Worm (Caenorhabditis elegans) whole organism, mixed stage, embryonic: Measurements from ENCODE around the gene math-38.

Experiments used
- M03D4.4 ChIP-seq: sonication (generic microtip); optimal IDR thresholded peaks from 2 replicates; lab custom pipeline; 2017; ENCODE audit warnings: mild to moderate bottlenecking, missing genetic modification characterization, missing compliant biosample characterization
- bed-3 ChIP-seq: fragments of 200-800 bp; sonication (Bioruptor generic); optimal IDR thresholded peaks from 3 replicates; lab custom pipeline; 2018; ENCODE audit warnings: mild to moderate bottlenecking, missing genetic modification characterization, moderate library complexity, missing compliant biosample characterization
- blmp-1 ChIP-seq: fragments of 150-350 bp; optimal IDR thresholded peaks from 2 replicates; lab custom pipeline; 2014; ENCODE audit warnings: missing biosample characterization, missing genetic modification characterization
- ceh-39 ChIP-seq: fragments of 150-350 bp; optimal IDR thresholded peaks from 2 replicates; lab custom pipeline; 2014; ENCODE audit warnings: missing biosample characterization, missing genetic modification characterization
- ceh-43 ChIP-seq: fragments of 200-800 bp; sonication (Bioruptor generic); optimal IDR thresholded peaks from 2 replicates; lab custom pipeline; 2018; ENCODE audit warnings: mild to moderate bottlenecking, missing genetic modification characterization, moderate library complexity, missing compliant biosample characterization
- ceh-83 ChIP-seq: fragments of 200-800 bp; sonication (Bioruptor generic); optimal IDR thresholded peaks from 2 replicates; lab custom pipeline; 2018; ENCODE audit warnings: mild to moderate bottlenecking, missing genetic modification characterization, missing compliant biosample characterization
- cnd-1 ChIP-seq: fragments of 200-800 bp; sonication (Bioruptor generic); optimal IDR thresholded peaks from 2 replicates; lab custom pipeline; 2018; ENCODE audit warnings: mild to moderate bottlenecking, missing genetic modification characterization, missing compliant biosample characterization
- drap-1 ChIP-seq: fragments of 200-800 bp; sonication (Bioruptor generic); optimal IDR thresholded peaks from 3 replicates; lab custom pipeline; 2018; ENCODE audit warnings: mild to moderate bottlenecking, missing genetic modification characterization, missing compliant biosample characterization
- elt-1 ChIP-seq: sonication (generic microtip); optimal IDR thresholded peaks from 2 replicates; lab custom pipeline; 2017; ENCODE audit warnings: missing genetic modification characterization, mild to moderate bottlenecking, missing compliant biosample characterization, antibody characterized with exemption, moderate library complexity, borderline replicate concordance; ENCODE audit not compliant: insufficient read depth
- elt-3 ChIP-seq: fragments of 150-350 bp; optimal IDR thresholded peaks from 2 replicates; lab custom pipeline; 2014; ENCODE audit warnings: missing biosample characterization, missing genetic modification characterization
- flh-1 ChIP-seq: fragments of 200-800 bp; sonication (Bioruptor generic); optimal IDR thresholded peaks from 2 replicates; lab custom pipeline; 2018; ENCODE audit warnings: mild to moderate bottlenecking, missing genetic modification characterization, moderate library complexity, missing compliant biosample characterization
- hlh-1 ChIP-seq: fragments of 150-350 bp; optimal IDR thresholded peaks from 2 replicates; lab custom pipeline; 2014; ENCODE audit warnings: missing biosample characterization, missing genetic modification reagents, missing genetic modification characterization
- lin-32 ChIP-seq: fragments of 200-800 bp; sonication (Bioruptor generic); optimal IDR thresholded peaks from 2 replicates; lab custom pipeline; 2018; ENCODE audit warnings: mild to moderate bottlenecking, missing genetic modification characterization, missing compliant biosample characterization
- mab-5 ChIP-seq: fragments of 150-350 bp; optimal IDR thresholded peaks from 2 replicates; lab custom pipeline; 2014; ENCODE audit warnings: missing biosample characterization, missing genetic modification characterization
- mep-1 ChIP-seq: fragments of 150-350 bp; optimal IDR thresholded peaks from 2 replicates; lab custom pipeline; 2017; ENCODE audit warnings: missing biosample characterization, missing genetic modification reagents, missing genetic modification characterization, inconsistent platforms
- mls-2 ChIP-seq: sonication (generic microtip); optimal IDR thresholded peaks from 2 replicates; lab custom pipeline; 2016; ENCODE audit warnings: mild to moderate bottlenecking, missing genetic modification characterization, moderate library complexity, missing compliant biosample characterization
- nhr-12 ChIP-seq: fragments of 150-350 bp; optimal IDR thresholded peaks from 2 replicates; lab custom pipeline; 2014; ENCODE audit warnings: missing biosample characterization, missing genetic modification characterization
- nhr-28 ChIP-seq: fragments of 150-350 bp; optimal IDR thresholded peaks from 2 replicates; lab custom pipeline; 2014; ENCODE audit warnings: missing biosample characterization, missing genetic modification characterization
- nhr-76 ChIP-seq: sonication (generic microtip); optimal IDR thresholded peaks from 2 replicates; lab custom pipeline; 2017; ENCODE audit warnings: missing biosample characterization, missing genetic modification characterization
- pha-4 ChIP-seq: fragments of 150-350 bp; optimal IDR thresholded peaks from 2 replicates; lab custom pipeline; 2018; ENCODE audit warnings: missing biosample characterization, missing genetic modification reagents, missing genetic modification characterization
- sem-2 ChIP-seq: fragments of 200-800 bp; sonication (Bioruptor generic); optimal IDR thresholded peaks from 2 replicates; lab custom pipeline; 2018; ENCODE audit warnings: mild to moderate bottlenecking, missing genetic modification characterization, missing compliant biosample characterization
- snpc-4 ChIP-seq: fragments of 150-350 bp; optimal IDR thresholded peaks from 2 replicates; lab custom pipeline; 2014; ENCODE audit warnings: missing biosample characterization, missing genetic modification characterization
- sptf-1 ChIP-seq: sonication (generic microtip); optimal IDR thresholded peaks from 2 replicates; lab custom pipeline; 2017; ENCODE audit warnings: mild to moderate bottlenecking, missing genetic modification characterization, moderate library complexity, missing compliant biosample characterization
- tbx-8 ChIP-seq: fragments of 200-800 bp; sonication (Bioruptor generic); optimal IDR thresholded peaks from 2 replicates; lab custom pipeline; 2018; ENCODE audit warnings: mild to moderate bottlenecking, missing genetic modification characterization, moderate library complexity, missing compliant biosample characterization
- unc-120 ChIP-seq: sonication (generic microtip); optimal IDR thresholded peaks from 2 replicates; lab custom pipeline; 2017; ENCODE audit warnings: missing genetic modification characterization, missing compliant biosample characterization; ENCODE audit not compliant: poor library complexity, severe bottlenecking
- unc-39 ChIP-seq: fragments of 150-350 bp; optimal IDR thresholded peaks from 2 replicates; lab custom pipeline; 2014; ENCODE audit warnings: missing biosample characterization, missing genetic modification characterization
- unc-62 ChIP-seq: fragments of 150-350 bp; optimal IDR thresholded peaks from 2 replicates; lab custom pipeline; 2014; ENCODE audit warnings: missing biosample characterization, missing genetic modification reagents, missing genetic modification characterization
- ztf-11 ChIP-seq: fragments of 150-350 bp; optimal IDR thresholded peaks from 2 replicates; lab custom pipeline; 2014; ENCODE audit warnings: missing biosample characterization, missing genetic modification characterization

math-38 gene

ce11 chrII:1618948-1619347 lies 39.2 kb upstream of the math-38 start, which contains the start of gene fbxa-166:
fbxa-166 (minus strand) TSS chrII:1619048.
- no peak for TF ChIP-seq blmp-1
- TF ChIP-seq mab-5 (tag; lab: Kevin White, UChicago), result no peak
- no peak for TF ChIP-seq hlh-1 (tag; lab: Kevin White, UChicago)
- no peak for TF ChIP-seq unc-62 (GFP tag; lab: Kevin White, UChicago)
- TF ChIP-seq ztf-11 (tag; lab: Kevin White, UChicago), result no peak

DNA sequence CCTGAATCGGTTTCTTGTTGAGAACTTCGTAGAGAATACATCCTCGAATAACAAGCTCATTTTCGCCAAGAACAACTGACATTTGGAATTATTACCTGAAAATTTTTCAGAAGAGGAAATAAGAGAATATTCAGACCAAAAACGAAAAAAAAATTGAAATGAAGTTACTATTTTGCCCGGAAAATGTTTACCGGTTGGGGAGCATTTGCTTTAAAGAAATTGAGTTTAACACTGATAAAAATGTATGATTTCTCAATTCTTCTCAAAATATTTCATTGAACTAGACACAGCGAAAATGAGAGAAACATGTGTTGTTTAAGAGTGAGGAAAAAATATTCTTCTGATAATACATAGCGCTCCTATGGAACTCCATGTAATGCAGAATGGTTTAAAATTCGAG lies 36.6 kb upstream of the math-38 start, which contains the start of gene fbxa-165:
Gene fbxa-165 (minus strand): TSS at position 101 of the 400 bp plus-strand sequence.
- TF ChIP-seq elt-1 (tag; lab: Kevin White, UChicago) (no peak), snpc-4 (tag; lab: Kevin White, UChicago) (no peak), M03D4.4 (no peak), nhr-12 (no peak), pha-4 (tag; lab: Kevin White, UChicago) (no peak), ceh-83 (GFP tag; lab: Kevin White, UChicago) (no peak), lin-32 (no peak), nhr-76 (tag; lab: Kevin White, UChicago) (no peak), elt-3 (tag; lab: Kevin White, UChicago) (no peak), mep-1 (tag; lab: Kevin White, UChicago) (no peak), bed-3 (no peak), ceh-39 (tag; lab: Kevin White, UChicago) (no peak)
- TF ChIP-seq, all 35 proteins: peak for 0

- TF ChIP-seq unc-120 (no peak), cnd-1 (no peak), ceh-39 (tag; lab: Kevin White, UChicago) (no peak), bed-3 (no peak)
These were observed 34.2 kb upstream of the math-38 start, which contains the start of gene fbxa-164 for ce11 chrII:1613972-1614371. fbxa-164 (minus strand) TSS chrII:1614072.

- no peak for TF ChIP-seq tbx-8 (GFP tag; lab: Kevin White, UChicago)
- TF ChIP-seq snpc-4 (tag; lab: Kevin White, UChicago), result no peak
- TF ChIP-seq pha-4 (tag; lab: Kevin White, UChicago), result no peak
- TF ChIP-seq ceh-39 (tag; lab: Kevin White, UChicago), result no peak
- TF ChIP-seq drap-1 (GFP tag; lab: Kevin White, UChicago), result no peak
- no peak for TF ChIP-seq nhr-76 (tag; lab: Kevin White, UChicago)
- no peak for TF ChIP-seq ceh-43 (GFP tag; lab: Kevin White, UChicago)
- TF ChIP-seq blmp-1, result no peak
- no peak for TF ChIP-seq unc-39
These were observed 30.8 kb upstream of the math-38 start, which contains the start of gene fbxa-163 for ce11 chrII:1610630-1611029. fbxa-163 (minus strand) TSS chrII:1610730.

ce11 chrII:1608915-1609314 lies 29.1 kb upstream of the math-38 start:
- TF ChIP-seq tbx-8 (GFP tag; lab: Kevin White, UChicago) (no peak), flh-1 (GFP tag; lab: Kevin White, UChicago) (no peak), nhr-12 (no peak), sem-2 (GFP tag; lab: Kevin White, UChicago) (no peak), drap-1 (GFP tag; lab: Kevin White, UChicago) (no peak), unc-62 (GFP tag; lab: Kevin White, UChicago) (no peak)

ce11 chrII:1607575-1607974 lies 27.8 kb upstream of the math-38 start:
- TF ChIP-seq unc-120, result no peak
- no peak for TF ChIP-seq unc-39
- no peak for TF ChIP-seq flh-1 (GFP tag; lab: Kevin White, UChicago)
- TF ChIP-seq ceh-83 (GFP tag; lab: Kevin White, UChicago), result no peak
- TF ChIP-seq bed-3, result no peak
- TF ChIP-seq cnd-1, result no peak
- no peak for TF ChIP-seq nhr-76 (tag; lab: Kevin White, UChicago)
- TF ChIP-seq nhr-28 (tag; lab: Kevin White, UChicago), result no peak
- TF ChIP-seq elt-3 (tag; lab: Kevin White, UChicago), result no peak
- TF ChIP-seq sptf-1 (tag; lab: Kevin White, UChicago), result no peak
- no peak for TF ChIP-seq mls-2 (tag; lab: Kevin White, UChicago)
- TF ChIP-seq, all 35 proteins: peak for 0
